Worm (Caenorhabditis elegans): Measurements from ENCODE around the gene M176.11.

ce11 chrII:9447965-9448364 is 25.9 kb downstream of the M176.11 start, which contains the start of gene chil-18:
- TF ChIP-seq ztf-11 (tag; optimal IDR thresholded peaks at IDR 0.05) (no peak), pha-4 (tag; optimal IDR thresholded peaks at IDR 0.05) (no peak), unc-62 (GFP tag; optimal IDR thresholded peaks at IDR 0.05) (no peak), M03D4.4 (tag; optimal IDR thresholded peaks at IDR 0.05) (no peak), snpc-4 (tag; optimal IDR thresholded peaks at IDR 0.05) (no peak), hlh-1 (tag; optimal IDR thresholded peaks at IDR 0.05) (no peak)

Measured in whole organism, mixed stage, embryonic.